Worm (Caenorhabditis elegans) whole organism, L1 larva: Measurements from ENCODE around the gene Y6G8.15.

Experiments
- F16B12.6 ChIP-seq: fragments of 150-350 bp; optimal IDR thresholded peaks from 2 replicates; lab custom pipeline; 2014; ENCODE audit warnings: missing biosample characterization, missing genetic modification characterization
- elt-2 ChIP-seq: sonication (generic microtip); optimal IDR thresholded peaks from 2 replicates; lab custom pipeline; 2016; ENCODE audit warnings: missing genetic modification characterization, mild to moderate bottlenecking, inconsistent platforms, missing compliant biosample characterization, missing genetic modification reagents
- fos-1 ChIP-seq: fragments of 150-350 bp; optimal IDR thresholded peaks from 2 replicates; lab custom pipeline; 2014; ENCODE audit warnings: missing biosample characterization, missing genetic modification characterization
- jun-1 ChIP-seq: fragments of 150-350 bp; optimal IDR thresholded peaks from 2 replicates; lab custom pipeline; 2014; ENCODE audit warnings: missing biosample characterization, missing genetic modification reagents, missing genetic modification characterization
- lin-13 ChIP-seq: fragments of 150-350 bp; optimal IDR thresholded peaks from 2 replicates; lab custom pipeline; 2014; ENCODE audit warnings: missing biosample characterization, missing genetic modification reagents, missing genetic modification characterization
- lsy-2 ChIP-seq, 2 experiments: fragments of 150-350 bp; optimal IDR thresholded peaks; 2 replicates each; lab custom pipeline; 2014; ENCODE audit warnings: missing biosample characterization in 2 of 2, missing genetic modification characterization in 2 of 2
- nhr-28 ChIP-seq: fragments of 150-350 bp; optimal IDR thresholded peaks from 2 replicates; lab custom pipeline; 2014; ENCODE audit warnings: missing biosample characterization, missing genetic modification characterization

ce11 chrV:17580017-17580416 lies 30.4 kb downstream of the Y6G8.15 start:
- TF ChIP-seq lsy-2 (tag; optimal IDR thresholded peaks at IDR 0.05; lab: Kevin White, UChicago) (no peak), nhr-28 (tag; lab: Kevin White, UChicago) (no peak), F16B12.6 (no peak), elt-2 (tag; lab: Kevin White, UChicago) (no peak), lin-13 (GFP tag; lab: Kevin White, UChicago) (no peak), fos-1 (tag; lab: Kevin White, UChicago) (no peak), jun-1 (tag; lab: Kevin White, UChicago) (no peak)
